Worm (Caenorhabditis elegans): Measurements from ENCODE around the gene F21C10.3.

Gene F21C10.3

ce11 chrV:9096674-9097073 is 31.2 kb upstream of the F21C10.3 start:
- TF ChIP-seq cnd-1 (tag; optimal IDR thresholded peaks at IDR 0.05), result no peak
- no peak for TF ChIP-seq ces-1 (GFP tag; optimal IDR thresholded peaks at IDR 0.05)

ce11 chrV:9097213-9097612 is 30.7 kb upstream of the F21C10.3 start:
- TF ChIP-seq unc-62 (GFP tag; optimal IDR thresholded peaks at IDR 0.05) (no peak), elt-3 (tag; optimal IDR thresholded peaks at IDR 0.05) (no peak), snpc-4 (tag; optimal IDR thresholded peaks at IDR 0.05) (no peak), nhr-76 (tag; optimal IDR thresholded peaks at IDR 0.05) (no peak), elt-1 (tag; optimal IDR thresholded peaks at IDR 0.05; ENCODE audit: borderline replicate concordance, insufficient read depth) (no peak), hlh-1 (tag; optimal IDR thresholded peaks at IDR 0.05) (no peak), cnd-1 (tag; optimal IDR thresholded peaks at IDR 0.05) (no peak), lin-13 (tag; optimal IDR thresholded peaks at IDR 0.05) (no peak), lsy-2 (tag; optimal IDR thresholded peaks at IDR 0.05) (no peak), nhr-12 (tag; optimal IDR thresholded peaks at IDR 0.05) (no peak), blmp-1 (tag; optimal IDR thresholded peaks at IDR 0.05) (no peak)

ce11 chrV:9098280-9098973 is 29.4 kb upstream of the F21C10.3 start, which contains the start of gene F21C10.9:
Gene F21C10.9 (minus strand): TSS chrV:9098696.
- TF ChIP-seq drap-1 (GFP tag; optimal IDR thresholded peaks at IDR 0.05) (no peak), lsy-2 (tag; optimal IDR thresholded peaks at IDR 0.05) (no peak), zip-8 (tag; optimal IDR thresholded peaks at IDR 0.05) (no peak), unc-62 (GFP tag; optimal IDR thresholded peaks at IDR 0.05) (no peak), sptf-1 (tag; optimal IDR thresholded peaks at IDR 0.05) (no peak), flh-1 (GFP tag; optimal IDR thresholded peaks at IDR 0.05) (no peak), ceh-39 (tag; optimal IDR thresholded peaks at IDR 0.05) (no peak), mls-2 (tag; optimal IDR thresholded peaks at IDR 0.05) (no peak), bed-3 (GFP tag; optimal IDR thresholded peaks at IDR 0.05) (no peak), ceh-83 (GFP tag; optimal IDR thresholded peaks at IDR 0.05) (no peak), mep-1 (tag; optimal IDR thresholded peaks at IDR 0.05) (no peak), pha-4 (tag; optimal IDR thresholded peaks at IDR 0.05) (no peak), ztf-11 (tag; optimal IDR thresholded peaks at IDR 0.05) (no peak), cnd-1 (tag; optimal IDR thresholded peaks at IDR 0.05) (no peak), tbx-8 (GFP tag; optimal IDR thresholded peaks at IDR 0.05) (no peak)

ce11 chrV:9101062-9101461 is 26.8 kb upstream of the F21C10.3 start, which contains the start of gene frpr-6:
Gene frpr-6 (minus strand): TSS chrV:9101162.
- TF ChIP-seq ceh-43 (GFP tag; optimal IDR thresholded peaks at IDR 0.05), result no peak
- TF ChIP-seq unc-120 (tag; optimal IDR thresholded peaks at IDR 0.05; ENCODE audit: poor library complexity, severe bottlenecking), result no peak
- TF ChIP-seq nhr-2 (tag; optimal IDR thresholded peaks at IDR 0.05), result no peak

ce11 chrV:9108219-9108618 is 19.7 kb upstream of the F21C10.3 start, which contains the start of gene F21C10.18:
Gene F21C10.18 (plus strand): TSS chrV:9108519.
- TF ChIP-seq elt-1 (tag; optimal IDR thresholded peaks at IDR 0.05; ENCODE audit: borderline replicate concordance, insufficient read depth), result no peak
- no peak for TF ChIP-seq elt-3 (tag; optimal IDR thresholded peaks at IDR 0.05)
- TF ChIP-seq unc-39 (tag; optimal IDR thresholded peaks at IDR 0.05), result no peak
- no peak for TF ChIP-seq mls-2 (tag; optimal IDR thresholded peaks at IDR 0.05)
- no peak for TF ChIP-seq nhr-28 (tag; optimal IDR thresholded peaks at IDR 0.05)
- no peak for TF ChIP-seq lsy-2 (tag; optimal IDR thresholded peaks at IDR 0.05)
- no peak for TF ChIP-seq ceh-43 (GFP tag; optimal IDR thresholded peaks at IDR 0.05)
- TF ChIP-seq ces-1 (GFP tag; optimal IDR thresholded peaks at IDR 0.05), result no peak
- no peak for TF ChIP-seq ztf-11 (tag; optimal IDR thresholded peaks at IDR 0.05)
- TF ChIP-seq bed-3 (GFP tag; optimal IDR thresholded peaks at IDR 0.05), result no peak
- TF ChIP-seq nhr-2 (tag; optimal IDR thresholded peaks at IDR 0.05), result no peak
- no peak for TF ChIP-seq mab-5 (tag; optimal IDR thresholded peaks at IDR 0.05)
- no peak for TF ChIP-seq sptf-1 (tag; optimal IDR thresholded peaks at IDR 0.05)
- TF ChIP-seq hlh-1 (tag; optimal IDR thresholded peaks at IDR 0.05), result no peak
- no peak for TF ChIP-seq blmp-1 (tag; optimal IDR thresholded peaks at IDR 0.05)
- TF ChIP-seq cnd-1 (tag; optimal IDR thresholded peaks at IDR 0.05), result no peak
- no peak for TF ChIP-seq sem-2 (GFP tag; optimal IDR thresholded peaks at IDR 0.05)
- TF ChIP-seq lin-32 (GFP tag; optimal IDR thresholded peaks at IDR 0.05), result no peak
